Fruit fly (Drosophila melanogaster): ENCODE results near the gene LeuRS.

The LeuRS gene

dm6 chr2L:3465918-3466727 lies 48.3 kb downstream of the LeuRS start, which contains the start of the genes msl-2 and ND-PDSW (continued):
- no peak for TF ChIP-seq CG1233 (GFP tag; optimal IDR thresholded peaks at IDR 0.05)
- TF ChIP-seq Dref (GFP tag; IDR thresholded peaks at IDR 0.05): peak; percentile 33; the same call in 1 of the 2 replicates
- no peak for TF ChIP-seq CG10431 (GFP tag; optimal IDR thresholded peaks at IDR 0.05)
- TF ChIP-seq lab (GFP tag; optimal IDR thresholded peaks at IDR 0.05): no peak
- TF ChIP-seq HLHmδ (GFP tag; optimal IDR thresholded peaks at IDR 0.05): peak; percentile 22
- TF ChIP-seq CG11723 (GFP tag; optimal IDR thresholded peaks at IDR 0.05): no peak
- TF ChIP-seq CG18764 (GFP tag; optimal IDR thresholded peaks at IDR 0.05): no peak
- no peak for TF ChIP-seq eyg (GFP tag; optimal IDR thresholded peaks at IDR 0.05)
- TF ChIP-seq Chrac-16 (GFP tag; optimal IDR thresholded peaks at IDR 0.05): no peak
- TF ChIP-seq Bteb2 (GFP tag; optimal IDR thresholded peaks at IDR 0.05): no peak
- peak; percentile 62 for TF ChIP-seq CG12659 (GFP tag; optimal IDR thresholded peaks at IDR 0.05)
- TF ChIP-seq sim (GFP tag; IDR thresholded peaks at IDR 0.05): no peak
- no peak for TF ChIP-seq odd (GFP tag; optimal IDR thresholded peaks at IDR 0.05)
- no peak for TF ChIP-seq rib (GFP tag; IDR thresholded peaks at IDR 0.05)
- TF ChIP-seq Oli (tag; optimal IDR thresholded peaks at IDR 0.05): no peak
- no peak for TF ChIP-seq Asciz (GFP tag; optimal IDR thresholded peaks at IDR 0.05)
- TF ChIP-seq amos (GFP tag; IDR thresholded peaks at IDR 0.05; ENCODE audit: partially characterized antibody): peak; percentile 7; the same call in 1 of the 2 replicates
- no peak for TF ChIP-seq inv (GFP tag; IDR thresholded peaks at IDR 0.05; ENCODE audit: partially characterized antibody)
- TF ChIP-seq phol (tag; optimal IDR thresholded peaks at IDR 0.05): peak; percentile 26
- no peak for TF ChIP-seq CG1792 (GFP tag; optimal IDR thresholded peaks at IDR 0.05)
- no peak for TF ChIP-seq BtbVII (GFP tag; optimal IDR thresholded peaks at IDR 0.05)
- no peak for TF ChIP-seq lmd (GFP tag; IDR thresholded peaks at IDR 0.05)
- TF ChIP-seq hkb (optimal IDR thresholded peaks at IDR 0.05): peak; percentile 64
- no peak for TF ChIP-seq hkb (GFP tag; IDR thresholded peaks at IDR 0.05)
- no peak for TF ChIP-seq CG2129 (GFP tag; IDR thresholded peaks at IDR 0.05; ENCODE audit: partially characterized antibody)
- no peak for TF ChIP-seq scrt (GFP tag; optimal IDR thresholded peaks at IDR 0.05)
- TF ChIP-seq chn (GFP tag; optimal IDR thresholded peaks at IDR 0.05): no peak
- no peak; the same call in 2 of the 3 replicates for TF ChIP-seq knrl (GFP tag; IDR thresholded peaks at IDR 0.05; ENCODE audit: partially characterized antibody)
- peak; percentile 5 for TF ChIP-seq CG15479 (GFP tag; optimal IDR thresholded peaks at IDR 0.05)
- TF ChIP-seq bbx (GFP tag; IDR thresholded peaks at IDR 0.05; ENCODE audit: partially characterized antibody): peak; percentile 21; the same call in 1 of the 2 replicates
- TF ChIP-seq CG8281 (tag; optimal IDR thresholded peaks at IDR 0.05): no peak
- TF ChIP-seq CG1832 (GFP tag; optimal IDR thresholded peaks at IDR 0.05): no peak
- no peak for TF ChIP-seq Six4 (GFP tag; optimal IDR thresholded peaks at IDR 0.05)
- TF ChIP-seq CG12219 (GFP tag; optimal IDR thresholded peaks at IDR 0.05): no peak
- no peak for TF ChIP-seq ftz-f1 (GFP tag; optimal IDR thresholded peaks at IDR 0.05)
- TF ChIP-seq CG31441 (GFP tag; IDR thresholded peaks at IDR 0.05): no peak
- peak; percentile 96 for TF ChIP-seq CG9797 (GFP tag; optimal IDR thresholded peaks at IDR 0.05)
- no peak for TF ChIP-seq CG6254 (GFP tag; optimal IDR thresholded peaks at IDR 0.05)
- TF ChIP-seq Nf-YC (tag; optimal IDR thresholded peaks at IDR 0.05): no peak
- no peak for TF ChIP-seq NfI (GFP tag; optimal IDR thresholded peaks at IDR 0.05)
- TF ChIP-seq CG11247 (GFP tag; IDR thresholded peaks at IDR 0.05): no peak
- no peak for TF ChIP-seq CG5180 (GFP tag; optimal IDR thresholded peaks at IDR 0.05)
- TF ChIP-seq CG7357 (GFP tag; IDR thresholded peaks at IDR 0.05): peak; percentile 92
- no peak for TF ChIP-seq Doc3 (GFP tag; IDR thresholded peaks at IDR 0.05; ENCODE audit: partially characterized antibody)
- peak; percentile 14 for TF ChIP-seq CG33213 (GFP tag; optimal IDR thresholded peaks at IDR 0.05)
- no peak for TF ChIP-seq slbo (GFP tag; IDR thresholded peaks at IDR 0.05)
- TF ChIP-seq chinmo (GFP tag; IDR thresholded peaks at IDR 0.05; ENCODE audit: partially characterized antibody): 0 out of 4 replicates have a peak, but pooled peaks have one; percentile 65
- no peak for TF ChIP-seq CG8290 (GFP tag; optimal IDR thresholded peaks at IDR 0.05)
- no peak for TF ChIP-seq CG8290 (tag; optimal IDR thresholded peaks at IDR 0.05)
